Worm (Caenorhabditis elegans) whole organism, L1 larva: ENCODE data around the gene anoh-2.

Source experiments
- C04F5.9 ChIP-seq: sonication (generic microtip); optimal IDR thresholded peaks from 2 replicates; lab custom pipeline; 2016; ENCODE audit warnings: missing genetic modification characterization, missing compliant biosample characterization
- Y116A8C.19 ChIP-seq: sonication (generic microtip); optimal IDR thresholded peaks from 2 replicates; lab custom pipeline; 2016; ENCODE audit warnings: missing compliant biosample characterization, missing genetic modification characterization, borderline replicate concordance
- ama-1 ChIP-seq: fragments of 150-350 bp; optimal IDR thresholded peaks from 2 replicates; lab custom pipeline; 2014
- ceh-8 ChIP-seq: fragments of 200-800 bp; sonication (Bioruptor generic); optimal IDR thresholded peaks from 2 replicates; lab custom pipeline; 2018; ENCODE audit warnings: mild to moderate bottlenecking, missing genetic modification characterization, moderate library complexity, missing compliant biosample characterization
- ceh-82 ChIP-seq, 3 experiments: fragments of 150-350 bp in 1 of 3; sonication (generic microtip) in 2 of 3; optimal IDR thresholded peaks; 2 replicates each; lab custom pipeline; 2014 to 2017; ENCODE audit warnings: missing biosample characterization in 3 of 3, missing genetic modification characterization in 3 of 3
- ceh-90 ChIP-seq: sonication (generic microtip); optimal IDR thresholded peaks from 2 replicates; lab custom pipeline; 2016; ENCODE audit warnings: missing genetic modification characterization, missing compliant biosample characterization
- efl-1 ChIP-seq, 4 experiments: fragments of 150-350 bp; optimal IDR thresholded peaks in 3 of 4; peaks in 1 of 4; 1 replicate in 1 of 4; 2 replicates in 3 of 4; lab custom pipeline; 2014; ENCODE audit warnings: missing biosample characterization in 2 of 4, missing genetic modification characterization in 2 of 4, missing genetic modification reagents in 2 of 4
- egl-27 ChIP-seq, 2 experiments: fragments of 150-350 bp in 1 of 2; sonication (generic microtip); optimal IDR thresholded peaks; 3 replicates each; lab custom pipeline; 2017 to 2018; ENCODE audit warnings: missing biosample characterization in 2 of 2, missing genetic modification characterization in 2 of 2, missing genetic modification reagents in 2 of 2
- elt-3 ChIP-seq, 6 experiments: fragments of 150-350 bp in 1 of 6; sonication (generic microtip); optimal IDR thresholded peaks; 2 replicates each; lab custom pipeline; 2017 to 2018; ENCODE audit warnings: missing biosample characterization in 6 of 6, missing genetic modification characterization in 6 of 6, inconsistent platforms in 1 of 6
- ets-5 ChIP-seq: fragments of 200-800 bp; sonication (Bioruptor generic); IDR thresholded peaks from 2 replicates; pipeline ENCODE4 v1.3.6; 2022; ENCODE audit warnings: missing genetic modification characterization, missing compliant biosample characterization
- fkh-8 ChIP-seq: sonication (generic microtip); optimal IDR thresholded peaks from 2 replicates; lab custom pipeline; 2016; ENCODE audit warnings: mild to moderate bottlenecking, missing genetic modification characterization, missing compliant biosample characterization
- fos-1 ChIP-seq: fragments of 150-350 bp; optimal IDR thresholded peaks from 2 replicates; lab custom pipeline; 2014; ENCODE audit warnings: missing biosample characterization, missing genetic modification characterization
- grh-1 ChIP-seq: fragments of 200-800 bp; sonication (Bioruptor generic); IDR thresholded peaks from 2 replicates; pipeline ENCODE4 v1.3.6; 2022; ENCODE audit warnings: missing genetic modification reagents, missing genetic modification characterization, missing compliant biosample characterization
- hlh-4 ChIP-seq: sonication (generic microtip); optimal IDR thresholded peaks from 2 replicates; lab custom pipeline; 2016; ENCODE audit warnings: mild to moderate bottlenecking, missing genetic modification characterization, missing compliant biosample characterization
- hpl-2 ChIP-seq: fragments of 150-350 bp; optimal IDR thresholded peaks from 2 replicates; lab custom pipeline; 2014; ENCODE audit warnings: missing biosample characterization, missing genetic modification reagents, missing genetic modification characterization
- irx-1 ChIP-seq: sonication (generic microtip); optimal IDR thresholded peaks from 2 replicates; lab custom pipeline; 2016; ENCODE audit warnings: missing genetic modification characterization, missing compliant biosample characterization
- isw-1 ChIP-seq: fragments of 200-800 bp; sonication (Bioruptor generic); IDR thresholded peaks from 2 replicates; pipeline ENCODE4 v1.3.6; 2022; ENCODE audit warnings: missing genetic modification characterization, missing compliant biosample characterization
- jun-1 ChIP-seq: fragments of 150-350 bp; optimal IDR thresholded peaks from 2 replicates; lab custom pipeline; 2014; ENCODE audit warnings: missing biosample characterization, missing genetic modification reagents, missing genetic modification characterization
- lin-13 ChIP-seq: fragments of 150-350 bp; optimal IDR thresholded peaks from 2 replicates; lab custom pipeline; 2014; ENCODE audit warnings: missing biosample characterization, missing genetic modification reagents, missing genetic modification characterization
- lin-15B ChIP-seq: fragments of 150-350 bp; sonication (generic microtip); optimal IDR thresholded peaks from 3 replicates; lab custom pipeline; 2014; ENCODE audit warnings: missing biosample characterization, missing genetic modification characterization
- lin-39 ChIP-seq: fragments of 150-350 bp; optimal IDR thresholded peaks from 2 replicates; lab custom pipeline; 2014; ENCODE audit warnings: missing biosample characterization, missing genetic modification reagents, missing genetic modification characterization
- mdl-1 ChIP-seq, 2 experiments: fragments of 150-350 bp; optimal IDR thresholded peaks; 2 replicates each; lab custom pipeline; 2014 to 2017; ENCODE audit warnings: missing biosample characterization in 2 of 2, missing genetic modification characterization in 2 of 2, inconsistent platforms in 1 of 2
- mef-2 ChIP-seq: fragments of 150-350 bp; optimal IDR thresholded peaks from 2 replicates; lab custom pipeline; 2014; ENCODE audit warnings: missing biosample characterization, missing genetic modification characterization
- nhr-11 ChIP-seq: fragments of 150-350 bp; optimal IDR thresholded peaks from 2 replicates; lab custom pipeline; 2014; ENCODE audit warnings: missing biosample characterization, missing genetic modification characterization
- nhr-237 ChIP-seq: fragments of 150-350 bp; optimal IDR thresholded peaks from 2 replicates; lab custom pipeline; 2014; ENCODE audit warnings: missing biosample characterization, missing genetic modification characterization
- nhr-28 ChIP-seq: fragments of 150-350 bp; optimal IDR thresholded peaks from 2 replicates; lab custom pipeline; 2014; ENCODE audit warnings: missing biosample characterization, missing genetic modification characterization
- nhr-47 ChIP-seq: sonication (generic microtip); optimal IDR thresholded peaks from 2 replicates; lab custom pipeline; 2016; ENCODE audit warnings: mild to moderate bottlenecking, missing genetic modification characterization, moderate library complexity, missing compliant biosample characterization
- nhr-76 ChIP-seq: sonication (generic microtip); optimal IDR thresholded peaks from 2 replicates; lab custom pipeline; 2017; ENCODE audit warnings: missing biosample characterization, missing genetic modification characterization
- nhr-90 ChIP-seq: sonication (generic microtip); optimal IDR thresholded peaks from 2 replicates; lab custom pipeline; 2016; ENCODE audit warnings: mild to moderate bottlenecking, missing genetic modification characterization, missing compliant biosample characterization; ENCODE audit not compliant: poor library complexity
- pqm-1 ChIP-seq: sonication (generic microtip); optimal IDR thresholded peaks from 3 replicates; lab custom pipeline; 2017; ENCODE audit warnings: missing biosample characterization, missing genetic modification characterization
- skn-1 ChIP-seq: fragments of 150-350 bp; optimal IDR thresholded peaks from 2 replicates; lab custom pipeline; 2014; ENCODE audit warnings: missing biosample characterization, missing genetic modification characterization
- snpc-4 ChIP-seq: fragments of 150-350 bp; optimal IDR thresholded peaks from 2 replicates; lab custom pipeline; 2014; ENCODE audit warnings: missing biosample characterization, missing genetic modification characterization
- snu-23 ChIP-seq: sonication (generic microtip); optimal IDR thresholded peaks from 2 replicates; lab custom pipeline; 2016; ENCODE audit warnings: missing genetic modification characterization, missing compliant biosample characterization
- sptf-1 ChIP-seq: fragments of 150-350 bp; optimal IDR thresholded peaks from 2 replicates; lab custom pipeline; 2014; ENCODE audit warnings: missing biosample characterization, missing genetic modification characterization
- tbx-2 ChIP-seq: sonication (generic microtip); optimal IDR thresholded peaks from 2 replicates; lab custom pipeline; 2016; ENCODE audit warnings: missing genetic modification characterization, missing compliant biosample characterization
- unc-130 ChIP-seq: fragments of 150-350 bp; optimal IDR thresholded peaks from 2 replicates; lab custom pipeline; 2017; ENCODE audit warnings: missing biosample characterization, missing genetic modification characterization, inconsistent platforms
- unc-62 ChIP-seq: fragments of 150-350 bp; optimal IDR thresholded peaks from 2 replicates; lab custom pipeline; 2014; ENCODE audit warnings: missing biosample characterization, missing genetic modification reagents, missing genetic modification characterization
- vab-15 ChIP-seq: sonication (generic microtip); optimal IDR thresholded peaks from 2 replicates; lab custom pipeline; 2017; ENCODE audit warnings: missing genotype, mild to moderate bottlenecking, missing genetic modification characterization, missing compliant biosample characterization
- xbp-1 ChIP-seq: sonication (generic microtip); optimal IDR thresholded peaks from 2 replicates; lab custom pipeline; 2016; ENCODE audit warnings: missing genetic modification characterization, missing compliant biosample characterization
- zag-1 ChIP-seq: fragments of 150-350 bp; optimal IDR thresholded peaks from 2 replicates; lab custom pipeline; 2014; ENCODE audit warnings: missing biosample characterization, missing genetic modification characterization
- ztf-11 ChIP-seq, 2 experiments: sonication (generic microtip); optimal IDR thresholded peaks; 2 replicates each; lab custom pipeline; 2016 to 2017; ENCODE audit warnings: missing genetic modification characterization in 2 of 2, missing biosample characterization in 1 of 2, missing compliant biosample characterization in 1 of 2
- ztf-4 ChIP-seq: fragments of 150-350 bp; optimal IDR thresholded peaks from 2 replicates; lab custom pipeline; 2014; ENCODE audit warnings: missing biosample characterization, missing genetic modification characterization

The anoh-2 gene

ce11 chrIV:14634826-14635225, 23.3 kb upstream of the anoh-2 start, which contains the start of gene ule-2:
Gene ule-2, plus strand, starts transcription at chrIV:14635126.
- TF ChIP-seq unc-130 (tag; lab: Kevin White, UChicago) (no peak), sptf-1 (tag; lab: Kevin White, UChicago) (no peak), lin-39 (tag; lab: Kevin White, UChicago) (no peak), snu-23 (GFP tag; lab: Kevin White, UChicago) (no peak), mdl-1 (tag; optimal IDR thresholded peaks at IDR 0.05; lab: Kevin White, UChicago) (no peak), ztf-11 (tag; optimal IDR thresholded peaks at IDR 0.05; lab: Kevin White, UChicago) (no peak), ceh-90 (no peak), fkh-8 (tag; lab: Kevin White, UChicago) (no peak), ceh-82 (tag; optimal IDR thresholded peaks at IDR 0.05; lab: Kevin White, UChicago) (no peak), zag-1 (tag; lab: Kevin White, UChicago) (no peak), nhr-11 (tag; lab: Kevin White, UChicago) (no peak)

- TF ChIP-seq nhr-11 (tag; lab: Kevin White, UChicago) (no peak), jun-1 (tag; lab: Kevin White, UChicago) (no peak), irx-1 (tag; lab: Kevin White, UChicago) (no peak), nhr-237 (no peak), elt-3 (tag; optimal IDR thresholded peaks at IDR 0.05; lab: Kevin White, UChicago) (no peak), tbx-2 (no peak)
These were observed 20.7 kb upstream of the anoh-2 start, which contains the start of gene srlf-27 for ce11 chrIV:14637413-14637812. Gene srlf-27, plus strand, starts transcription at chrIV:14637713.

- peak; percentile 18 for TF ChIP-seq snpc-4 (tag; lab: Kevin White, UChicago)
- TF ChIP-seq, all 84 proteins: peak for 1; not testable (repeated sequence) for 83
These were observed 10.0 kb upstream of the anoh-2 start for ce11 chrIV:14648059-14648458.

ce11 chrIV:14653066-14653465, 5.0 kb upstream of the anoh-2 start, which contains the start of gene talp-3:
Gene talp-3, minus strand, starts transcription at chrIV:14653380.
- TF ChIP-seq ets-5 (GFP tag; lab: Robert Waterston, UW) = no peak
- TF ChIP-seq efl-1 (optimal IDR thresholded peaks at IDR 0.05; lab: Kevin White, UChicago) = no peak
- TF ChIP-seq efl-1 (GFP tag; optimal IDR thresholded peaks at IDR 0.05 in 1 of 2; lab: Kevin White, UChicago) = no peak
- no peak for TF ChIP-seq xbp-1 (tag; lab: Kevin White, UChicago)
- TF ChIP-seq lin-15B (tag; lab: Kevin White, UChicago) = no peak
- no peak for TF ChIP-seq nhr-90 (tag; lab: Kevin White, UChicago)
- TF ChIP-seq unc-62 (GFP tag; lab: Kevin White, UChicago) = no peak
- no peak for TF ChIP-seq hlh-4 (tag; lab: Kevin White, UChicago)
- TF ChIP-seq Y116A8C.19 (tag; lab: Kevin White, UChicago) = no peak
- TF ChIP-seq fos-1 = no peak
- no peak for TF ChIP-seq tbx-2
- no peak for TF ChIP-seq ztf-4 (tag; lab: Kevin White, UChicago)
- no peak for TF ChIP-seq lin-13
- TF ChIP-seq skn-1 (tag; lab: Kevin White, UChicago) = no peak
- no peak for TF ChIP-seq nhr-237
- TF ChIP-seq jun-1 (tag; lab: Kevin White, UChicago) = no peak
- no peak for TF ChIP-seq ceh-82 (tag; optimal IDR thresholded peaks at IDR 0.05; lab: Kevin White, UChicago)
- no peak for TF ChIP-seq zag-1 (tag; lab: Kevin White, UChicago)
- TF ChIP-seq ceh-8 = no peak

ce11 chrIV:14656573-14657129, 1.5 kb upstream of the anoh-2 start, which contains the start of gene Y57G11C.33:
Gene Y57G11C.33, plus strand, starts transcription at chrIV:14657079.
- TF ChIP-seq nhr-28 = no peak
- TF ChIP-seq unc-62 (GFP tag; lab: Kevin White, UChicago) = no peak
- no peak for TF ChIP-seq nhr-76 (tag; lab: Kevin White, UChicago)
- TF ChIP-seq tbx-2 = peak; percentile 29
- no peak for TF ChIP-seq mef-2
- TF ChIP-seq nhr-47 (tag; lab: Kevin White, UChicago) = peak; percentile 42
- TF ChIP-seq xbp-1 (tag; lab: Kevin White, UChicago) = peak; percentile 17
- TF ChIP-seq egl-27 (tag; optimal IDR thresholded peaks at IDR 0.05; lab: Kevin White, UChicago) = no peak
- no peak for TF ChIP-seq isw-1 (GFP tag; lab: Robert Waterston, UW)
- TF ChIP-seq nhr-11 (tag; lab: Kevin White, UChicago) = no peak
- peak; percentile 12 to 49 for TF ChIP-seq efl-1 (optimal IDR thresholded peaks at IDR 0.05; lab: Kevin White, UChicago)
- TF ChIP-seq efl-1 (GFP tag; optimal IDR thresholded peaks at IDR 0.05 in 1 of 2; lab: Kevin White, UChicago) = peak in 1 of 2 experiments; percentile 42
- no peak for TF ChIP-seq ama-1 (lab: Kevin White, UChicago)
- no peak for TF ChIP-seq ceh-90
- TF ChIP-seq jun-1 (tag; lab: Kevin White, UChicago) = no peak
- no peak for TF ChIP-seq grh-1 (GFP tag; lab: Robert Waterston, UW)
- TF ChIP-seq ets-5 (GFP tag; lab: Robert Waterston, UW) = no peak
- TF ChIP-seq ceh-82 (tag; optimal IDR thresholded peaks at IDR 0.05; lab: Kevin White, UChicago) = no peak
- peak; percentile 14 for TF ChIP-seq irx-1 (tag; lab: Kevin White, UChicago)
- TF ChIP-seq C04F5.9 = no peak
- TF ChIP-seq skn-1 (tag; lab: Kevin White, UChicago) = no peak
- TF ChIP-seq vab-15 = no peak
- peak; percentile 63 for TF ChIP-seq snu-23 (GFP tag; lab: Kevin White, UChicago)
- TF ChIP-seq hpl-2 = no peak
- TF ChIP-seq pqm-1 (tag; lab: Kevin White, UChicago) = no peak
